Worm (Caenorhabditis elegans): ENCODE measurements around the gene col-97.

The col-97 gene

ce11 chrIII:12968330-12968729 is 25.2 kb downstream of the col-97 start:
- no peak for TF ChIP-seq sem-2 (GFP tag; optimal IDR thresholded peaks at IDR 0.05)
- TF ChIP-seq ceh-39 (tag; optimal IDR thresholded peaks at IDR 0.05), result no peak
- no peak for TF ChIP-seq nhr-12 (tag; optimal IDR thresholded peaks at IDR 0.05)
- no peak for TF ChIP-seq unc-39 (tag; optimal IDR thresholded peaks at IDR 0.05)
- no peak for TF ChIP-seq tbx-8 (GFP tag; optimal IDR thresholded peaks at IDR 0.05)
- no peak for TF ChIP-seq ces-1 (GFP tag; optimal IDR thresholded peaks at IDR 0.05)
- TF ChIP-seq zip-8 (tag; optimal IDR thresholded peaks at IDR 0.05), result no peak
- no peak for TF ChIP-seq elt-3 (tag; optimal IDR thresholded peaks at IDR 0.05)
- no peak for TF ChIP-seq blmp-1 (tag; optimal IDR thresholded peaks at IDR 0.05)
- TF ChIP-seq ztf-11 (tag; optimal IDR thresholded peaks at IDR 0.05), result no peak
- TF ChIP-seq pha-4 (tag; optimal IDR thresholded peaks at IDR 0.05), result no peak
- TF ChIP-seq snpc-4 (tag; optimal IDR thresholded peaks at IDR 0.05), result no peak

ce11 chrIII:12967437-12968043 is 26.0 kb downstream of the col-97 start:
- no peak for TF ChIP-seq mep-1 (tag; optimal IDR thresholded peaks at IDR 0.05)

ce11 chrIII:12966895-12967294 is 26.6 kb downstream of the col-97 start, which contains the start of gene ttm-1:
ttm-1 (minus strand) TSS chrIII:12966995.
- TF ChIP-seq M03D4.4 (tag; optimal IDR thresholded peaks at IDR 0.05) (no peak), unc-120 (tag; optimal IDR thresholded peaks at IDR 0.05; ENCODE audit: poor library complexity, severe bottlenecking) (no peak), lsy-2 (tag; optimal IDR thresholded peaks at IDR 0.05) (no peak), elt-1 (tag; optimal IDR thresholded peaks at IDR 0.05; ENCODE audit: borderline replicate concordance, insufficient read depth) (no peak), unc-39 (tag; optimal IDR thresholded peaks at IDR 0.05) (no peak), lin-32 (GFP tag; optimal IDR thresholded peaks at IDR 0.05) (no peak), unc-62 (GFP tag; optimal IDR thresholded peaks at IDR 0.05) (no peak), mls-2 (tag; optimal IDR thresholded peaks at IDR 0.05) (no peak), nhr-12 (tag; optimal IDR thresholded peaks at IDR 0.05) (no peak), ceh-43 (GFP tag; optimal IDR thresholded peaks at IDR 0.05) (no peak), nhr-28 (tag; optimal IDR thresholded peaks at IDR 0.05) (no peak), ceh-83 (GFP tag; optimal IDR thresholded peaks at IDR 0.05) (no peak), zip-8 (tag; optimal IDR thresholded peaks at IDR 0.05) (no peak), drap-1 (GFP tag; optimal IDR thresholded peaks at IDR 0.05) (no peak), cnd-1 (tag; optimal IDR thresholded peaks at IDR 0.05) (no peak), hlh-1 (tag; optimal IDR thresholded peaks at IDR 0.05) (no peak), mab-5 (tag; optimal IDR thresholded peaks at IDR 0.05) (no peak), mep-1 (tag; optimal IDR thresholded peaks at IDR 0.05) (no peak), snpc-4 (tag; optimal IDR thresholded peaks at IDR 0.05) (no peak)

- TF ChIP-seq cnd-1 (tag; optimal IDR thresholded peaks at IDR 0.05) (no peak), nhr-12 (tag; optimal IDR thresholded peaks at IDR 0.05) (no peak), ceh-43 (GFP tag; optimal IDR thresholded peaks at IDR 0.05) (no peak), lin-32 (GFP tag; optimal IDR thresholded peaks at IDR 0.05) (no peak)
Observed at ce11 chrIII:12960705-12961104, 32.8 kb downstream of the col-97 start.

- TF ChIP-seq ceh-43 (GFP tag; optimal IDR thresholded peaks at IDR 0.05) (no peak), ztf-11 (tag; optimal IDR thresholded peaks at IDR 0.05) (no peak), tbx-8 (GFP tag; optimal IDR thresholded peaks at IDR 0.05) (no peak), bed-3 (GFP tag; optimal IDR thresholded peaks at IDR 0.05) (no peak), elt-3 (tag; optimal IDR thresholded peaks at IDR 0.05) (no peak), flh-1 (GFP tag; optimal IDR thresholded peaks at IDR 0.05) (no peak), M03D4.4 (tag; optimal IDR thresholded peaks at IDR 0.05) (no peak), blmp-1 (tag; optimal IDR thresholded peaks at IDR 0.05) (no peak), zip-8 (tag; optimal IDR thresholded peaks at IDR 0.05) (no peak), mab-5 (tag; optimal IDR thresholded peaks at IDR 0.05) (no peak), nhr-76 (tag; optimal IDR thresholded peaks at IDR 0.05) (no peak), ces-1 (GFP tag; optimal IDR thresholded peaks at IDR 0.05) (no peak), nhr-237 (tag; optimal IDR thresholded peaks at IDR 0.05) (no peak), mls-2 (tag; optimal IDR thresholded peaks at IDR 0.05) (no peak), drap-1 (GFP tag; optimal IDR thresholded peaks at IDR 0.05) (no peak), lin-32 (GFP tag; optimal IDR thresholded peaks at IDR 0.05) (no peak), mep-1 (tag; optimal IDR thresholded peaks at IDR 0.05) (no peak), lin-13 (tag; optimal IDR thresholded peaks at IDR 0.05) (no peak)
Observed at ce11 chrIII:12959286-12959685, 34.2 kb downstream of the col-97 start.

Measured in whole organism, mixed stage, embryonic.